Worm (Caenorhabditis elegans): Measurements from ENCODE around the gene K03D3.5.
"Not testable (repeated sequence)": the region's sequence is repeated elsewhere in the genome, so short reads cannot be mapped to it uniquely, and the experiment has no call there.

The K03D3.5 gene

ce11 chrIV:16323373-16323772, 3.1 kb upstream of the K03D3.5 start, which contains the start of gene srz-104:
srz-104 (plus strand) TSS chrIV:16323673.
- TF ChIP-seq mxl-3 (GFP tag; optimal IDR thresholded peaks at IDR 0.05): no peak
- no peak for TF ChIP-seq rbr-2 (tag; optimal IDR thresholded peaks at IDR 0.05)
- TF ChIP-seq vab-7 (GFP tag; IDR thresholded peaks at IDR 0.05): no peak
- TF ChIP-seq ZK337.2 (GFP tag; IDR thresholded peaks at IDR 0.05): no peak
- no peak for TF ChIP-seq jun-1 (tag; optimal IDR thresholded peaks at IDR 0.05)
- no peak for TF ChIP-seq pha-4 (GFP tag; IDR thresholded peaks at IDR 0.05)
- TF ChIP-seq pha-4 (tag; optimal IDR thresholded peaks at IDR 0.05): no peak

DNA sequence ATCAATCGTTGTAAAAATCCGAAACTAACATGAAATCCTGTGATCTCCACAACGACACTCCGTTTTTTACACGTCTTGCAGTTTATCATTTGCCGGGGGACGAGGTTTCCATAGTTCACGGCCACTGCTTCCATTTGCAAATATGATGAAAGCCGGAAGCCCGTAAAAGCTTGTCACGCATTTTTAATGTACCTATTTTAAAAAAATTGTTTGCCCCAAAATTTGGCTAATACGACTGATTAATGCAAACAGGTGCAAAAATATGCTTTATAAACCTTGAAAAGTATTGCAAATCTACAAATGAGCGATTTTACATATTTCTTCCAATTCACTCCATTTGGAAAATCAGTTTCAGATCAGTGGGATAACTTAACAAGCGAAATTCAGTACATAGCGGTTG, 556 bp upstream of the K03D3.5 start, which contains the start of gene srz-61:
Gene srz-61 (plus strand): TSS at position 301 of the 400 bp plus-strand sequence.
- no peak for TF ChIP-seq pha-4 (GFP tag; IDR thresholded peaks at IDR 0.05)
- TF ChIP-seq pha-4 (tag; optimal IDR thresholded peaks at IDR 0.05): no peak
- TF ChIP-seq mes-2 (tag; optimal IDR thresholded peaks at IDR 0.05; ENCODE audit: poor library complexity, severe bottlenecking): no peak
- no peak for TF ChIP-seq ceh-62 (tag; optimal IDR thresholded peaks at IDR 0.05)
- no peak for TF ChIP-seq lir-3 (tag; optimal IDR thresholded peaks at IDR 0.05)
- TF ChIP-seq fkh-10 (GFP tag; optimal IDR thresholded peaks at IDR 0.05): no peak
- TF ChIP-seq arid-1 (GFP tag; conservative IDR thresholded peaks at IDR 0.05): no peak
- no peak for TF ChIP-seq set-16 (GFP tag; IDR thresholded peaks at IDR 0.05)
- no peak for TF ChIP-seq ceh-82 (tag; optimal IDR thresholded peaks at IDR 0.05)
- no peak for TF ChIP-seq sdz-12 (GFP tag; optimal IDR thresholded peaks at IDR 0.05)
- no peak for TF ChIP-seq dmd-6 (GFP tag; IDR thresholded peaks at IDR 0.05)
- no peak for TF ChIP-seq daf-19 (GFP tag; conservative IDR thresholded peaks at IDR 0.05)
- TF ChIP-seq F10B5.3 (tag; optimal IDR thresholded peaks at IDR 0.05): no peak
- no peak for TF ChIP-seq nhr-25 (tag; optimal IDR thresholded peaks at IDR 0.05; ENCODE audit: borderline replicate concordance, insufficient read depth)
- TF ChIP-seq lim-7 (GFP tag; IDR thresholded peaks at IDR 0.05): no peak
- no peak for TF ChIP-seq mxl-3 (GFP tag; optimal IDR thresholded peaks at IDR 0.05)

DNA sequence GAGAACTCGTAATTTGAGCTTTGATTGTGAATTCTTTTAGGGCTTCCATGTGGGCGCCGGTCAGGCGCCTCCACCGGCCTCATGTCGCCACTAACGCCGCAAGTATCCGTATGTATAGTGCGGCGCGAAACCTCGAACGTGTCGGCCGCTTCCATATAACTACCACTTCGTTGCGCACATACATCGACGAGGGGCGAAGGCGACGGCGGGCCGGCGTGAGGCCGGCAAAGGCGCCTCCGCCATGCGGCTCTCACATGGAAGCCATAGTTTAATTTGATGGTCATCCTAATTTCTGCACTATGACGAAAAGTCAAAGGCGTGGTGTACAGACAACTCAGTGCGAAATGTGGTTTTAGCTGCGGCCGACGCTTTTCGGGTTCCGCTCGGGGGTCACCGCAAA, 10.2 kb downstream of the K03D3.5 start:
- no peak for TF ChIP-seq gei-8 (GFP tag; optimal IDR thresholded peaks at IDR 0.05)
- no peak for TF ChIP-seq vab-7 (GFP tag; IDR thresholded peaks at IDR 0.05)
- no peak for TF ChIP-seq lsy-2 (tag; optimal IDR thresholded peaks at IDR 0.05)
- TF ChIP-seq snpc-1.2 (GFP tag; IDR thresholded peaks at IDR 0.05): peak; percentile 85
- TF ChIP-seq mxl-3 (GFP tag; optimal IDR thresholded peaks at IDR 0.05): no peak
- no peak for TF ChIP-seq lin-1 (GFP tag; IDR thresholded peaks at IDR 0.05)
- peak; percentile 60; the same call in 1 of the 2 replicates for TF ChIP-seq egl-43 (GFP tag; IDR thresholded peaks at IDR 0.05)
- no peak for TF ChIP-seq mes-2 (tag; optimal IDR thresholded peaks at IDR 0.05; ENCODE audit: poor library complexity, severe bottlenecking)
- no peak for TF ChIP-seq R02D3.7 (tag; optimal IDR thresholded peaks at IDR 0.05)
- TF ChIP-seq dmd-9 (GFP tag; IDR thresholded peaks at IDR 0.05): 0 out of 2 replicates have a peak, but pooled peaks have one; percentile 25
- TF ChIP-seq set-16 (GFP tag; IDR thresholded peaks at IDR 0.05): peak; percentile 75
- TF ChIP-seq ceh-82 (tag; optimal IDR thresholded peaks at IDR 0.05): no peak
- TF ChIP-seq duxl-1 (tag; optimal IDR thresholded peaks at IDR 0.05; ENCODE audit: poor library complexity): no peak
- TF ChIP-seq nhr-102 (tag; optimal IDR thresholded peaks at IDR 0.05): no peak
- 0 out of 2 replicates have a peak, but pooled peaks have one; percentile 36 for TF ChIP-seq D1046.2 (GFP tag; IDR thresholded peaks at IDR 0.05)

ce11 chrIV:16307925-16308324, 12.4 kb downstream of the K03D3.5 start, which contains the start of gene rac-2:
rac-2 (plus strand) TSS chrIV:16308225.
- TF ChIP-seq Y75B8A.6 (GFP tag; IDR thresholded peaks at IDR 0.05); saeg-2 (GFP tag; IDR thresholded peaks at IDR 0.05); nhr-111 (GFP tag; optimal IDR thresholded peaks at IDR 0.05): not testable (repeated sequence)
